Worm (Caenorhabditis elegans): ENCODE results near the gene F54H12.7.
A peak's percentile ranks its signal among the peaks of the same experiment; 100 is the strongest.

F54H12.7 gene

ce11 chrIII:7973201-7973767 lies 4.1 kb downstream of the F54H12.7 start, which contains the start of the genes eef-1B.1 and aco-2 (continued):
- TF ChIP-seq dmd-8 (GFP tag; IDR thresholded peaks at IDR 0.05), result no peak
- TF ChIP-seq gei-8 (GFP tag; optimal IDR thresholded peaks at IDR 0.05), result no peak
- 0 out of 2 replicates have a peak, but pooled peaks have one; percentile 18 for TF ChIP-seq egl-43 (GFP tag; IDR thresholded peaks at IDR 0.05)
- TF ChIP-seq Y105C5A.15 (GFP tag; IDR thresholded peaks at IDR 0.05), result no peak
- TF ChIP-seq dpl-1 (GFP tag; optimal IDR thresholded peaks at IDR 0.05), result peak; percentile 92
- no peak for TF ChIP-seq D1046.2 (GFP tag; IDR thresholded peaks at IDR 0.05)
- peak; percentile 78 for TF ChIP-seq ceh-20 (GFP tag; IDR thresholded peaks at IDR 0.05)
- no peak for TF ChIP-seq lin-39 (tag; optimal IDR thresholded peaks at IDR 0.05)
- no peak for TF ChIP-seq ztf-11 (tag; optimal IDR thresholded peaks at IDR 0.05)
- peak; percentile 91 for TF ChIP-seq T26A8.4 (GFP tag; IDR thresholded peaks at IDR 0.05)
- peak; percentile 94 for TF ChIP-seq dve-1 (tag; optimal IDR thresholded peaks at IDR 0.05; ENCODE audit: insufficient read depth)
- TF ChIP-seq nhr-48 (tag; optimal IDR thresholded peaks at IDR 0.05), result peak; percentile 75

- no peak for TF ChIP-seq D1046.2 (GFP tag; IDR thresholded peaks at IDR 0.05)
- no peak for TF ChIP-seq ceh-82 (tag; optimal IDR thresholded peaks at IDR 0.05)
- no peak; the same call in 1 of the 2 replicates for TF ChIP-seq T26A8.4 (GFP tag; IDR thresholded peaks at IDR 0.05)
- TF ChIP-seq arid-1 (GFP tag; conservative IDR thresholded peaks at IDR 0.05), result 0 out of 2 replicates have a peak, but pooled peaks have one; percentile 10
- peak; percentile 2 for TF ChIP-seq zip-2 (tag; optimal IDR thresholded peaks at IDR 0.05)
- TF ChIP-seq hlh-30 (tag; optimal IDR thresholded peaks at IDR 0.05; ENCODE audit: insufficient read depth), result peak; percentile 68
- TF ChIP-seq nhr-6 (tag; optimal IDR thresholded peaks at IDR 0.05), result peak; percentile 16
- TF ChIP-seq lsy-2 (tag; optimal IDR thresholded peaks at IDR 0.05), result peak in 1 of 2 experiments; percentile 28
- TF ChIP-seq T20F7.1 (GFP tag; optimal IDR thresholded peaks at IDR 0.05), result peak; percentile 17
- TF ChIP-seq nhr-11 (tag; optimal IDR thresholded peaks at IDR 0.05), result peak; percentile 45
- TF ChIP-seq unc-62 (GFP tag; optimal IDR thresholded peaks at IDR 0.05 in 1 of 2), result no peak
- TF ChIP-seq unc-62 (tag; optimal IDR thresholded peaks at IDR 0.05), result no peak
- TF ChIP-seq pqm-1 (tag; optimal IDR thresholded peaks at IDR 0.05), result peak; percentile 6
- TF ChIP-seq dmd-8 (GFP tag; IDR thresholded peaks at IDR 0.05), result no peak
- 0 out of 2 replicates have a peak, but pooled peaks have one; percentile 11 for TF ChIP-seq lin-38 (GFP tag; IDR thresholded peaks at IDR 0.05)
- no peak for TF ChIP-seq unc-130 (GFP tag; optimal IDR thresholded peaks at IDR 0.05)
- no peak for TF ChIP-seq cey-2 (tag; optimal IDR thresholded peaks at IDR 0.05; ENCODE audit: borderline replicate concordance, insufficient read depth)
- peak in 1 of 2 experiments; percentile 26 for TF ChIP-seq mdl-1 (tag; optimal IDR thresholded peaks at IDR 0.05)
- TF ChIP-seq lin-29 (GFP tag; IDR thresholded peaks at IDR 0.05), result no peak
- no peak for TF ChIP-seq F49E8.2 (tag; optimal IDR thresholded peaks at IDR 0.05; ENCODE audit: borderline replicate concordance)
- 0 out of 2 replicates have a peak, but pooled peaks have one; percentile 7 for TF ChIP-seq ctbp-1 (GFP tag; IDR thresholded peaks at IDR 0.05)
- TF ChIP-seq ceh-44 (GFP tag; IDR thresholded peaks at IDR 0.05), result no peak
- TF ChIP-seq ama-1 (optimal IDR thresholded peaks at IDR 0.05), result peak; percentile 70
- TF ChIP-seq lir-3 (tag; optimal IDR thresholded peaks at IDR 0.05), result no peak
- TF ChIP-seq nhr-77 (tag; optimal IDR thresholded peaks at IDR 0.05), result no peak
- no peak for TF ChIP-seq nhr-41 (GFP tag; IDR thresholded peaks at IDR 0.05)
- TF ChIP-seq madf-5 (GFP tag; IDR thresholded peaks at IDR 0.05), result 0 out of 4 replicates have a peak, but pooled peaks of 1 of the 2 experiments have one; percentile 38
- peak; percentile 48 for TF ChIP-seq nhr-28 (tag; optimal IDR thresholded peaks at IDR 0.05)
- no peak for TF ChIP-seq ZK337.2 (GFP tag; IDR thresholded peaks at IDR 0.05)
- TF ChIP-seq sdz-12 (GFP tag; optimal IDR thresholded peaks at IDR 0.05), result no peak
- TF ChIP-seq dve-1 (tag; optimal IDR thresholded peaks at IDR 0.05; ENCODE audit: insufficient read depth), result peak; percentile 71
- no peak for TF ChIP-seq Y75B8A.6 (GFP tag; IDR thresholded peaks at IDR 0.05)
- TF ChIP-seq skn-1 (tag; optimal IDR thresholded peaks at IDR 0.05), result no peak
- TF ChIP-seq hmg-1.1 (GFP tag; IDR thresholded peaks at IDR 0.05), result no peak
- peak; percentile 65 for TF ChIP-seq mep-1 (tag; optimal IDR thresholded peaks at IDR 0.05)
- no peak for TF ChIP-seq daf-16 (GFP tag; optimal IDR thresholded peaks at IDR 0.05)
- peak; percentile 53 for TF ChIP-seq daf-16 (tag; optimal IDR thresholded peaks at IDR 0.05)
- TF ChIP-seq dmd-6 (GFP tag; IDR thresholded peaks at IDR 0.05), result peak; percentile 32; the same call in 1 of the 2 replicates
- peak; percentile 12 for TF ChIP-seq lin-13 (GFP tag; optimal IDR thresholded peaks at IDR 0.05)
- peak; percentile 82 for TF ChIP-seq php-3 (GFP tag; IDR thresholded peaks at IDR 0.05)
Observed at ce11 chrIII:7973968-7974607, 4.9 kb downstream of the F54H12.7 start.

All from whole organism, L4 larva.